Fruit fly (Drosophila melanogaster) S2 (cell line): ENCODE data around the gene Ocrl.

ENCODE experiments used
- CG8478 ChIP-seq: fragments of >200 bp; optimal IDR thresholded peaks from 2 replicates; lab custom pipeline; 2018
- CTCF ChIP-seq, 2 experiments: fragments of >200 bp; optimal IDR thresholded peaks; 2 replicates each; lab custom pipeline; 2018

DNA sequence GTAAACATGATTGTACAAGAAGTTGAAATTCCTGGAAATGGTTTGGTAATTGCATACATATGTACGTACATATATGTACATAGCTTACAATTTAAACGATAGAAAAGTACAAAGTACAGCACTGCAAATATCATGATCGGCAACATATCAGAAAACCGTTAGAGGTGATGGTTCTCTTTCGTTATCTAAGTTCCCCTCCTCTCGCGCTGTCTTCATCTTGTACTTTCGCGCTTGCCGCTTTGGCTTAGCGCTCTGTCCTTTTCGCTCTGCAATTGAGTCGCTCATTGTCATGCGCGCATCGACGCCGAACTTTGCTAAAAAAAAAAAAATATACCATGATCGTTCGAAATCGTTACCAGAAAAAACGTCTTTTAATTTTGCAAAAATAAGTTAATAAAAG, 18.8 kb upstream of the Ocrl start:
- TF ChIP-seq CTCF (optimal IDR thresholded peaks at IDR 0.05; lab: Kevin White, UChicago) (no peak), CG8478 (lab: Kevin White, UChicago) (no peak)
